Fruit fly (Drosophila melanogaster): ENCODE measurements around the gene Gp93.

Gene Gp93

DNA sequence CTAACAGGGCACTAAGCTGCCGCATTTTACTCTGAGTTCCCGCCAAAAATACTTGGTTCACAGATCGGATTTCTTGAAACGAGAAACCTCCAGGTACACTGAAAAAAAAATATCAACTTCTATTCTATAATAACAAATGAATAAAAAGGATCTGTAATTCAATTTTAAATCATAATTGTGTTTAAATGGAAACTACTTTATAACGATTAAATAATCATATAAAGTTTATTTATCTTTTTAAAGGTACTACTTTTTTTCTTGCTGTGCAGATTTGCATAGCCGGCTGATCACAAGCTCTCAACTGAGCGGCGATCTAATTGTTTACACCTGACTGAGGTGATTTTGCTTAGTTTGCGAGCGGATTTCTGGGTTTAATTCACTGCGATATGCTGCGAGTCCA is 38.8 kb downstream of the Gp93 start (continued):
- TF ChIP-seq CG3281 (GFP tag; optimal IDR thresholded peaks at IDR 0.05) (peak; percentile 79), ttk (GFP tag; IDR thresholded peaks at IDR 0.05) (peak; percentile 56; the same call in 1 of the 2 replicates), pb (GFP tag; optimal IDR thresholded peaks at IDR 0.05) (no peak), HLH54F (GFP tag; optimal IDR thresholded peaks at IDR 0.05) (peak; percentile 24), CG13296 (GFP tag; optimal IDR thresholded peaks at IDR 0.05) (no peak), CG9817 (tag; optimal IDR thresholded peaks at IDR 0.05) (peak; percentile 70), ind (GFP tag; optimal IDR thresholded peaks at IDR 0.05) (peak; percentile 65), Dref (GFP tag; IDR thresholded peaks at IDR 0.05) (no peak), Deaf1 (tag; optimal IDR thresholded peaks at IDR 0.05) (no peak), Rfx (GFP tag; IDR thresholded peaks at IDR 0.05) (peak; percentile 84), Mes4 (GFP tag; optimal IDR thresholded peaks at IDR 0.05) (no peak), Drgx (GFP tag; IDR thresholded peaks at IDR 0.05) (peak; percentile 57), CG7786 (GFP tag; optimal IDR thresholded peaks at IDR 0.05) (no peak), CG17612 (GFP tag; IDR thresholded peaks at IDR 0.05) (peak; percentile 54), CG8388 (GFP tag; optimal IDR thresholded peaks at IDR 0.05) (peak; percentile 68), ase (GFP tag; IDR thresholded peaks at IDR 0.05) (peak; percentile 35; the same call in 1 of the 3 replicates), fd3F (GFP tag; optimal IDR thresholded peaks at IDR 0.05) (peak; percentile 52), Hsf (GFP tag; optimal IDR thresholded peaks at IDR 0.05) (peak; percentile 31), usp (GFP tag; optimal IDR thresholded peaks at IDR 0.05) (no peak), CG13123 (GFP tag; optimal IDR thresholded peaks at IDR 0.05) (peak; percentile 14), CG4282 (GFP tag; optimal IDR thresholded peaks at IDR 0.05) (no peak), CG1602 (GFP tag; optimal IDR thresholded peaks at IDR 0.05) (peak; percentile 42), CG14441 (GFP tag; IDR thresholded peaks at IDR 0.05) (peak; percentile 36; the same call in 1 of the 2 replicates), D19A (tag; optimal IDR thresholded peaks at IDR 0.05) (peak; percentile 51), Xrp1 (GFP tag; IDR thresholded peaks at IDR 0.05) (peak; percentile 72)

dm6 chr3R:27987772-27988171 is 39.3 kb downstream of the Gp93 start:
- TF ChIP-seq kni (GFP tag; optimal IDR thresholded peaks at IDR 0.05) = peak; percentile 7
- peak; percentile 70 to 82 for TF ChIP-seq Trl (optimal IDR thresholded peaks at IDR 0.05)
- no peak for TF ChIP-seq Trl (GFP tag; optimal IDR thresholded peaks at IDR 0.05)
- no peak for TF ChIP-seq mld (GFP tag; IDR thresholded peaks at IDR 0.05; ENCODE audit: partially characterized antibody)
- peak; percentile 41 for TF ChIP-seq exex (tag; optimal IDR thresholded peaks at IDR 0.05)
- no peak for TF ChIP-seq ro (GFP tag; IDR thresholded peaks at IDR 0.05)
- no peak for TF ChIP-seq grn (GFP tag; optimal IDR thresholded peaks at IDR 0.05)
- peak; percentile 77 for TF ChIP-seq bigmax (GFP tag; optimal IDR thresholded peaks at IDR 0.05)
- TF ChIP-seq CG12769 (tag; optimal IDR thresholded peaks at IDR 0.05) = no peak
- TF ChIP-seq tin (GFP tag; optimal IDR thresholded peaks at IDR 0.05) = no peak
- no peak for TF ChIP-seq dan (GFP tag; IDR thresholded peaks at IDR 0.05)
- no peak for TF ChIP-seq CG7786 (GFP tag; optimal IDR thresholded peaks at IDR 0.05)
- no peak for TF ChIP-seq lov (optimal IDR thresholded peaks at IDR 0.05)
- no peak for TF ChIP-seq lov (GFP tag; IDR thresholded peaks at IDR 0.05)
- TF ChIP-seq sug (tag; optimal IDR thresholded peaks at IDR 0.05) = peak; percentile 37
- TF ChIP-seq Nf-YB (GFP tag; optimal IDR thresholded peaks at IDR 0.05) = no peak
- no peak for TF ChIP-seq fd102C (GFP tag; optimal IDR thresholded peaks at IDR 0.05)
- no peak for TF ChIP-seq CG17802 (tag; optimal IDR thresholded peaks at IDR 0.05)
- peak; percentile 8; the same call in 1 of the 2 replicates for TF ChIP-seq rib (GFP tag; IDR thresholded peaks at IDR 0.05)
- no peak for TF ChIP-seq CG1529 (GFP tag; optimal IDR thresholded peaks at IDR 0.05)
- 0 out of 2 replicates have a peak, but pooled peaks have one; percentile 0 for TF ChIP-seq MBD-R2 (GFP tag; IDR thresholded peaks at IDR 0.05)

Data from whole organism, embryonic.